Fruit fly (Drosophila melanogaster) whole organism, wandering third instar larva: ENCODE results near the gene Wnk.

Experiments used
- Abd-B ChIP-seq: fragments of >200 bp; optimal IDR thresholded peaks from 2 replicates; lab custom pipeline; 2017; ENCODE audit warnings: missing biosample characterization, missing genetic modification characterization
- CG32264 ChIP-seq: fragments of 200-800 bp; sonication (Bioruptor generic); optimal IDR thresholded peaks from 2 replicates; lab custom pipeline; 2016; ENCODE audit warnings: missing biosample characterization, missing genetic modification characterization
- CG9705 ChIP-seq: fragments of 200-800 bp; sonication (Bioruptor generic); optimal IDR thresholded peaks from 2 replicates; lab custom pipeline; 2018; ENCODE audit warnings: missing biosample characterization, mild to moderate bottlenecking, missing genetic modification characterization
- CrebA ChIP-seq: fragments of 200-800 bp; sonication (Bioruptor generic); optimal IDR thresholded peaks from 2 replicates; lab custom pipeline; 2016; ENCODE audit warnings: missing biosample characterization, mild to moderate bottlenecking, missing genetic modification characterization, borderline replicate concordance
- Dfd ChIP-seq: fragments of >200 bp; optimal IDR thresholded peaks from 2 replicates; lab custom pipeline; 2017; ENCODE audit warnings: missing biosample characterization, missing genetic modification characterization
- Dif ChIP-seq: fragments of 200-275, 200-300 bp; sonication (Bioruptor generic); optimal IDR thresholded peaks from 2 replicates; lab custom pipeline; 2018; ENCODE audit warnings: missing biosample characterization, missing genetic modification characterization; ENCODE audit not compliant: partially characterized antibody
- GATAd ChIP-seq: sonication (Bioruptor generic); optimal IDR thresholded peaks from 2 replicates; lab custom pipeline; 2016; ENCODE audit warnings: missing biosample characterization, missing genetic modification characterization
- HLH106 ChIP-seq: fragments of 200-800 bp; optimal IDR thresholded peaks from 3 replicates; lab custom pipeline; 2019; ENCODE audit warnings: missing biosample characterization, mild to moderate bottlenecking, missing genetic modification characterization, moderate library complexity
- Hnf4 ChIP-seq: fragments of 200-800 bp; sonication (Bioruptor generic); optimal IDR thresholded peaks from 2 replicates; lab custom pipeline; 2016; ENCODE audit warnings: missing biosample characterization, mild to moderate bottlenecking, missing genetic modification characterization
- Hr78 ChIP-seq: fragments of >200 bp; optimal IDR thresholded peaks from 2 replicates; lab custom pipeline; 2017; ENCODE audit warnings: missing biosample characterization, missing genetic modification characterization
- Hr83 ChIP-seq: fragments of 200-300 bp; sonication (Bioruptor generic); optimal IDR thresholded peaks from 2 replicates; lab custom pipeline; 2016; ENCODE audit warnings: missing biosample characterization, mild to moderate bottlenecking, missing genetic modification characterization, moderate library complexity; ENCODE audit not compliant: poor library complexity, severe bottlenecking
- Jra ChIP-seq: sonication (Bioruptor generic); optimal IDR thresholded peaks from 2 replicates; lab custom pipeline; 2016; ENCODE audit warnings: missing biosample characterization, missing genetic modification characterization
- Mio ChIP-seq: sonication (Bioruptor generic); optimal IDR thresholded peaks from 2 replicates; lab custom pipeline; 2016; ENCODE audit warnings: missing biosample characterization, missing genetic modification characterization
- Myc ChIP-seq: fragments of >200 bp; optimal IDR thresholded peaks from 2 replicates; lab custom pipeline; 2017
- N ChIP-seq: fragments of >200 bp; optimal IDR thresholded peaks from 2 replicates; lab custom pipeline; 2018; ENCODE audit warnings: missing biosample characterization, missing external identifiers, missing genetic modification characterization
- OdsH ChIP-seq: fragments of 200-800 bp; sonication (Bioruptor generic); optimal IDR thresholded peaks from 2 replicates; lab custom pipeline; 2016; ENCODE audit warnings: missing biosample characterization, mild to moderate bottlenecking, missing genetic modification characterization
- Rel ChIP-seq, 2 experiments: fragments of 200-800 bp; sonication (Bioruptor generic) in 1 of 2; optimal IDR thresholded peaks; 2 replicates in 1 of 2; 3 replicates in 1 of 2; lab custom pipeline; 2016 to 2019; ENCODE audit warnings: mild to moderate bottlenecking in 2 of 2, missing biosample characterization in 2 of 2, missing genetic modification characterization in 2 of 2, moderate library complexity in 1 of 2
- Sp1 ChIP-seq: fragments of 200-800 bp; sonication (Bioruptor generic); optimal IDR thresholded peaks from 3 replicates; lab custom pipeline; 2019; ENCODE audit warnings: missing biosample characterization, mild to moderate bottlenecking, missing genetic modification characterization, moderate library complexity
- Vsx2 ChIP-seq: fragments of 200-300, 225-300 bp; sonication (Bioruptor generic); optimal IDR thresholded peaks from 2 replicates; lab custom pipeline; 2018; ENCODE audit warnings: missing biosample characterization, missing genetic modification characterization; ENCODE audit not compliant: partially characterized antibody
- br ChIP-seq: fragments of 200-800 bp; sonication (Bioruptor generic); optimal IDR thresholded peaks from 2 replicates; lab custom pipeline; 2016; ENCODE audit warnings: missing biosample characterization, missing genetic modification characterization
- brk ChIP-seq: fragments of 200-800 bp; sonication (Bioruptor generic); optimal IDR thresholded peaks from 2 replicates; lab custom pipeline; 2016; ENCODE audit warnings: missing biosample characterization, mild to moderate bottlenecking, missing genetic modification characterization
- dl ChIP-seq, 2 experiments: fragments of 175-275, 200-275 bp in 1 of 2; fragments of 200-275 bp in 1 of 2; sonication (Bioruptor generic); optimal IDR thresholded peaks; lab custom pipeline; 2018; ENCODE audit warnings: mild to moderate bottlenecking in 2 of 2, missing biosample characterization in 2 of 2, missing genetic modification characterization in 2 of 2, moderate library complexity in 2 of 2; ENCODE audit not compliant: partially characterized antibody in 2 of 2, insufficient read depth in 1 of 2
- dmrt93B ChIP-seq: fragments of 200-800 bp; sonication (Bioruptor generic); optimal IDR thresholded peaks from 2 replicates; lab custom pipeline; 2018; ENCODE audit warnings: missing biosample characterization, mild to moderate bottlenecking, missing genetic modification characterization
- dsf ChIP-seq: sonication (Bioruptor generic); optimal IDR thresholded peaks from 2 replicates; lab custom pipeline; 2016; ENCODE audit warnings: missing biosample characterization, missing genetic modification characterization, borderline replicate concordance
- ey ChIP-seq: fragments of 200-800 bp; sonication (Bioruptor generic); optimal IDR thresholded peaks from 2 replicates; lab custom pipeline; 2016; ENCODE audit warnings: missing biosample characterization, missing genetic modification characterization
- foxo ChIP-seq, 2 experiments: fragments of 200-800 bp; sonication (Bioruptor generic); optimal IDR thresholded peaks; 2 replicates in 1 of 2; 3 replicates in 1 of 2; lab custom pipeline; 2016 to 2017; ENCODE audit warnings: missing biosample characterization in 2 of 2, missing genetic modification characterization in 2 of 2
- fru ChIP-seq: fragments of 200-800 bp; sonication (Bioruptor generic); optimal IDR thresholded peaks from 3 replicates; lab custom pipeline; 2016; ENCODE audit warnings: missing biosample characterization, mild to moderate bottlenecking, missing genetic modification characterization
- h ChIP-seq: fragments of 200-800 bp; sonication (Bioruptor generic); optimal IDR thresholded peaks from 3 replicates; lab custom pipeline; 2016; ENCODE audit warnings: missing biosample characterization, mild to moderate bottlenecking, missing genetic modification characterization
- jim ChIP-seq: fragments of 175-275, 200-325 bp; sonication (Bioruptor generic); optimal IDR thresholded peaks from 2 replicates; lab custom pipeline; 2016; ENCODE audit warnings: missing biosample characterization, mild to moderate bottlenecking, missing genetic modification characterization
- lola ChIP-seq: fragments of >200 bp; optimal IDR thresholded peaks from 2 replicates; lab custom pipeline; 2017; ENCODE audit warnings: missing biosample characterization, missing genetic modification characterization
- pan ChIP-seq: fragments of >200 bp; optimal IDR thresholded peaks from 2 replicates; lab custom pipeline; 2017
- psq ChIP-seq: fragments of 200-800 bp; sonication (Bioruptor generic); optimal IDR thresholded peaks from 3 replicates; lab custom pipeline; 2017; ENCODE audit warnings: missing biosample characterization, mild to moderate bottlenecking, missing genetic modification characterization, moderate library complexity
- rgr ChIP-seq: fragments of 200-800 bp; sonication (Bioruptor generic); optimal IDR thresholded peaks from 3 replicates; lab custom pipeline; 2016; ENCODE audit warnings: missing biosample characterization, mild to moderate bottlenecking, missing genetic modification characterization
- sage ChIP-seq: fragments of 200-800 bp; sonication (Bioruptor generic); optimal IDR thresholded peaks from 2 replicates; lab custom pipeline; 2016; ENCODE audit warnings: missing biosample characterization, mild to moderate bottlenecking, missing genetic modification characterization
- sv ChIP-seq: fragments of 200-800 bp; sonication (Bioruptor generic); optimal IDR thresholded peaks from 3 replicates; lab custom pipeline; 2016; ENCODE audit warnings: missing biosample characterization, missing genetic modification characterization
- tai ChIP-seq: sonication (Bioruptor generic); optimal IDR thresholded peaks from 2 replicates; lab custom pipeline; 2016; ENCODE audit warnings: missing biosample characterization, missing genetic modification characterization
- usp ChIP-seq: fragments of >200 bp; optimal IDR thresholded peaks from 2 replicates; lab custom pipeline; 2017; ENCODE audit warnings: missing biosample characterization, missing genetic modification characterization
- woc ChIP-seq: sonication (Bioruptor generic); optimal IDR thresholded peaks from 2 replicates; lab custom pipeline; 2016; ENCODE audit warnings: missing biosample characterization, mild to moderate bottlenecking, missing genetic modification characterization

Gene Wnk

DNA sequence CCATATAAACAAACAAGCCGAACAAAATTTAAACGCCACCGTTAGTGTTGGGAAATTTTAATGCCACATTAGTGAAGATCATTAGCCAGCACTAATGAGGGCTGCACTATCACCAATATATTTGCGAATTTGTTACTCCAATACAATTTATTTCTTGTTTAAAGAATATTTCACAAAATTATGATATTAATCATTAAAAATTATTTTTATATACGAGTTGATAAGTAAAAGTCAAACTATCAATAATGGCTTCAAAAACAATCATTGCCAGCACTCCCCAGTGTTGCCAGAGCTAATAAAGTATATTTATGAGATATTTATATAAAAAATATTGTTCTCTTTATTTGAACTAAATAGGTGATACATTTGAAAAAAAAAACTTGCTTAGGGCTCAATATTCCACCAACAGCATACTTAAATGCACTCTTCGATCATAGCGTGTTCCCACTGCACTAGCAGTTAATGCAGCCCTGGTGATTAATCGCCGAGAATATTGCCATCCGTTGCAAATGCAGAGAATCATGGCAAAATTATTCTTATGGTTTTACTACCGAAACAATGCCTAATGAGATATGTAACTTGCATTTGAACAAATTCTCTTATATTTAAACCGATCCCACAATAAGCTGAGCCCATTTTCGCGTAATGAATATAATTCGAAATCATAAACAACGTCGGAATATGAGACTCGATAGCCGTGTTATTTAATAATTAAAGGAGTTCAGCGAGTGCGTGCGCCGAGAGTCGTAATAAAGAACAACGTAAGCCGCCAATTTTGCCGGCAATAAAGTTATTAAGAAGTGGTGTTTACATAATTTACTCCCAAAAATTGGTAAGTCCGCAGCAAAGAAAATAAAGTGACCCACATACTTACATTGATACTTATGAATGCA is 38.7 kb downstream of the Wnk start, which contains the start of the genes SAK and Cdk12 (continued):
- TF ChIP-seq woc (GFP tag; lab: Kevin White, UChicago) (peak; percentile 55), psq (peak; percentile 80)

DNA sequence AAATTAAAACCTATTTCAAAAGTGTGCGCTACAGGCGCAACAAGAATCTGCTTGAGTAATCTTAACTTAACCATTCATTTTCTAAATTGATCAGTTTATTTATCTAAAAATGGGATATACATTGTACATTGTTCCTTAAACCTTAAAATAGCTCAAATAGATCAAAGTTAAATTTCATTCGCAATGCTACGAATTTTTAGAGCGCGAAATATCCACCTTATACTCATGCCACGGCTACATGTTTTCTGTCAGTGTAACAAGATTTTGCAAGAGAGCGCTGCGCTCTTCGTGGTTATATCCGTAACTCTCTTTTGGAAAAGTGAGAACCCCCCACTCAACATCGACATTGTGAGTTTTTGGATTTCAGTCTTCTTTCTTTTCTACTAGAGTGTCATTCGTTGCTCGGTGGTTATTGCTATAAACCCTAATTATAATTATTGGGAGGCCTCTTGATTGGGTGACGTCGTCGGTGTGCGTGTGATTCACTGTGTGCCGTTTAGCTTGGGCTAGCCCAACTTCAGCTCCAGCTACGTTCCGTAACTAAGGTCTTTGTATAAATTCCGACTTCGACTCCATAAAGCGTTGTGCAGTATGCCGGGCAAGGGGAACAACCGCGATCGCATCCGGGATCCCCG is 45.1 kb downstream of the Wnk start:
- TF ChIP-seq Abd-B (GFP tag; lab: Kevin White, UChicago) (no peak), Hr83 (GFP tag; lab: Kevin White, UChicago) (no peak), Hnf4 (GFP tag; lab: Kevin White, UChicago) (peak; percentile 24), tai (GFP tag; lab: Kevin White, UChicago) (no peak), Rel (GFP tag; optimal IDR thresholded peaks at IDR 0.05; lab: Kevin White, UChicago) (no peak), Rel (tag; optimal IDR thresholded peaks at IDR 0.05; lab: Kevin White, UChicago) (peak; percentile 65), Mio (no peak), br (GFP tag; lab: Kevin White, UChicago) (no peak), foxo (GFP tag; optimal IDR thresholded peaks at IDR 0.05; lab: Kevin White, UChicago) (peak in 1 of 2 experiments; percentile 47), brk (GFP tag; lab: Kevin White, UChicago) (peak; percentile 37), HLH106 (tag; lab: Kevin White, UChicago) (peak; percentile 6), ey (peak; percentile 33), usp (GFP tag; lab: Kevin White, UChicago) (no peak), dmrt93B (no peak), OdsH (no peak), h (GFP tag; lab: Kevin White, UChicago) (peak; percentile 52), Vsx2 (no peak), pan (lab: Kevin White, UChicago) (no peak), jim (GFP tag; lab: Kevin White, UChicago) (no peak), Hr78 (no peak), Sp1 (peak; percentile 3), Dfd (GFP tag; lab: Kevin White, UChicago) (no peak), GATAd (no peak), Myc (lab: Kevin White, UChicago) (no peak), lola (GFP tag; lab: Kevin White, UChicago) (no peak), CG32264 (GFP tag; lab: Kevin White, UChicago) (no peak), sage (no peak), Jra (no peak), psq (no peak), dl (GFP tag; optimal IDR thresholded peaks at IDR 0.05; lab: Kevin White, UChicago; ENCODE audit: insufficient read depth in 1 of 2, partially characterized antibody in 2 of 2) (peak in 1 of 2 experiments; percentile 64), dsf (no peak), CrebA (no peak), woc (GFP tag; lab: Kevin White, UChicago) (peak; percentile 18), sv (no peak), fru (peak; percentile 19), N (GFP tag; lab: Kevin White, UChicago) (no peak), CG9705 (GFP tag; lab: Kevin White, UChicago) (no peak), rgr (GFP tag; lab: Kevin White, UChicago) (peak; percentile 39), Dif (GFP tag; lab: Kevin White, UChicago) (peak; percentile 41)
